Fruit fly (Drosophila melanogaster) S2 (cell line): ENCODE results near the gene CG17186.

Experiments used
- CG8478 ChIP-seq: fragments of >200 bp; optimal IDR thresholded peaks from 2 replicates; lab custom pipeline; 2018
- CTCF ChIP-seq, 2 experiments: fragments of >200 bp; optimal IDR thresholded peaks; 2 replicates each; lab custom pipeline; 2018

The CG17186 gene

DNA sequence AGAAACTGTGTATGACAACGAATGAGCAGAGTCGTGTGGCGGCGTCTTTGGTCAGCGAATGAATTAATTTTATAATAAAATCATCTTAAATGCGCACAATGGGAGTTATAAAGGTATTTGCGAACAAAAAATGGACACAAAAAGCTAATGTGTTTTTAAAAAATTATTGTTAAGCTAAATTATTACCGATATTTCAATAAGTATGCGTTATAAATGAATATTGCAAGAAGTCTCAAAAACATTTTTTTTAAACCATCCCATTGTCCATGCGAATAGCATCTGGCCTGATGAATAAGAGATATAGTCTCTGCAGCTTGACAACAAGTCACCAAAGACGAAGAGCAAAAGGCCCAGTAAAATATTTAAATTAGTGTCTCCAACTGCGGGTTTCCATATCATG lies 46.3 kb downstream of the CG17186 start:
- no peak for TF ChIP-seq CTCF (optimal IDR thresholded peaks at IDR 0.05; lab: Kevin White, UChicago)
- TF ChIP-seq CG8478 (lab: Kevin White, UChicago) = no peak

dm6 chr3R:19826806-19827328 lies 50.4 kb downstream of the CG17186 start:
- TF ChIP-seq CG8478 (lab: Kevin White, UChicago) = no peak
- TF ChIP-seq CTCF (optimal IDR thresholded peaks at IDR 0.05; lab: Kevin White, UChicago) = no peak

- no peak for TF ChIP-seq CTCF (optimal IDR thresholded peaks at IDR 0.05; lab: Kevin White, UChicago)
- no peak for TF ChIP-seq CG8478 (lab: Kevin White, UChicago)
Observed at dm6 chr3R:19826355-19826754, 51.0 kb downstream of the CG17186 start.
